Worm (Caenorhabditis elegans) whole organism, young adult: ENCODE data around the gene C08A9.3.
A peak's percentile ranks its signal among the peaks of the same experiment; 100 is the strongest.
"Not testable (repeated sequence)": the region's sequence is repeated elsewhere in the genome, so short reads cannot be mapped to it uniquely, and the experiment has no call there.

ENCODE experiments used
- F10E7.11 ChIP-seq: sonication (generic microtip); optimal IDR thresholded peaks from 2 replicates; lab custom pipeline; 2017; ENCODE audit warnings: mild to moderate bottlenecking, missing genetic modification characterization, moderate library complexity, missing compliant biosample characterization
- F22D6.2 ChIP-seq: sonication (generic microtip); optimal IDR thresholded peaks from 2 replicates; lab custom pipeline; 2016; ENCODE audit warnings: mild to moderate bottlenecking, missing genetic modification characterization, missing compliant biosample characterization
- F37B4.10 ChIP-seq: fragments of 200-800 bp; sonication (Bioruptor generic); IDR thresholded peaks from 2 replicates; pipeline ENCODE4 v1.3.6; 2022; ENCODE audit warnings: missing genetic modification characterization, missing compliant biosample characterization
- F49E8.2 ChIP-seq: sonication (generic microtip); optimal IDR thresholded peaks from 3 replicates; lab custom pipeline; 2017; ENCODE audit warnings: missing genetic modification characterization, mild to moderate bottlenecking, missing compliant biosample characterization, antibody characterized with exemption, moderate library complexity; ENCODE audit not compliant: insufficient read depth
- F52B5.7 ChIP-seq: sonication (generic microtip); optimal IDR thresholded peaks from 2 replicates; lab custom pipeline; 2016; ENCODE audit warnings: mild to moderate bottlenecking, missing genetic modification characterization, missing compliant biosample characterization
- F55B11.4 ChIP-seq: sonication (generic microtip); optimal IDR thresholded peaks from 2 replicates; lab custom pipeline; 2016; ENCODE audit warnings: missing compliant biosample characterization, missing genetic modification characterization, borderline replicate concordance; ENCODE audit not compliant: insufficient read depth
- F57A8.1 ChIP-seq: fragments of 200-800 bp; sonication (Bioruptor generic); optimal IDR thresholded peaks from 2 replicates; lab custom pipeline; 2018; ENCODE audit warnings: mild to moderate bottlenecking, missing genetic modification characterization, moderate library complexity, missing compliant biosample characterization
- T07F8.4 ChIP-seq: sonication (generic microtip); optimal IDR thresholded peaks from 2 replicates; lab custom pipeline; 2016; ENCODE audit warnings: mild to moderate bottlenecking, missing genetic modification characterization, moderate library complexity, missing compliant biosample characterization
- Y53F4B.3 ChIP-seq: fragments of 200-800 bp; sonication (Bioruptor generic); IDR thresholded peaks from 2 replicates; pipeline ENCODE4 v1.3.6; 2022; ENCODE audit warnings: missing genetic modification reagents, missing genetic modification characterization, missing compliant biosample characterization
- Y67H2A.10 ChIP-seq: fragments of 200-800 bp; sonication (Bioruptor generic); conservative IDR thresholded peaks from 2 replicates; pipeline ENCODE4 v1.3.6; 2022; ENCODE audit warnings: missing genetic modification reagents, missing genetic modification characterization, missing compliant biosample characterization
- akir-1 ChIP-seq: fragments of 200-800 bp; sonication (Bioruptor generic); optimal IDR thresholded peaks from 2 replicates; lab custom pipeline; 2018; ENCODE audit warnings: mild to moderate bottlenecking, missing genetic modification characterization, moderate library complexity, missing compliant biosample characterization
- aptf-3 ChIP-seq: fragments of 200-800 bp; sonication (Bioruptor generic); IDR thresholded peaks from 2 replicates; pipeline ENCODE4 v1.3.6; 2022; ENCODE audit warnings: missing genetic modification characterization, missing compliant biosample characterization
- athp-1 ChIP-seq: sonication (generic microtip); optimal IDR thresholded peaks from 2 replicates; lab custom pipeline; 2017; ENCODE audit warnings: mild to moderate bottlenecking, missing genetic modification characterization, missing compliant biosample characterization
- attf-5 ChIP-seq: fragments of 200-800 bp; sonication (Bioruptor generic); optimal IDR thresholded peaks from 2 replicates; lab custom pipeline; 2018; ENCODE audit warnings: mild to moderate bottlenecking, missing genetic modification characterization, missing compliant biosample characterization
- bed-1 ChIP-seq: fragments of 200-800 bp; sonication (Bioruptor generic); IDR thresholded peaks from 2 replicates; pipeline ENCODE4 v1.3.6; 2022; ENCODE audit warnings: missing genetic modification reagents, missing genetic modification characterization, missing compliant biosample characterization
- ccch-3 ChIP-seq: fragments of 200-800 bp; sonication (Bioruptor generic); optimal IDR thresholded peaks from 2 replicates; lab custom pipeline; 2018; ENCODE audit warnings: mild to moderate bottlenecking, missing genetic modification characterization, missing compliant biosample characterization
- cebp-1 ChIP-seq, 2 experiments: fragments of 200-800 bp in 1 of 2; sonication (Bioruptor generic) in 1 of 2; sonication (generic microtip) in 1 of 2; IDR thresholded peaks in 1 of 2; optimal IDR thresholded peaks in 1 of 2; 2 replicates each; pipeline versions ENCODE4 v1.3.6 to Lab custom; 2017 to 2022; ENCODE audit warnings: missing compliant biosample characterization in 2 of 2, missing genetic modification characterization in 2 of 2, mild to moderate bottlenecking in 1 of 2, missing genetic modification reagents in 1 of 2, moderate library complexity in 1 of 2
- ceh-58 ChIP-seq: fragments of 200-800 bp; sonication (Bioruptor generic); IDR thresholded peaks from 2 replicates; pipeline ENCODE4 v1.3.6; 2022; ENCODE audit warnings: missing genetic modification characterization, missing compliant biosample characterization
- ceh-91 ChIP-seq: fragments of 200-800 bp; sonication (Bioruptor generic); IDR thresholded peaks from 2 replicates; pipeline ENCODE4 v1.3.6; 2022; ENCODE audit warnings: missing genetic modification reagents, missing genetic modification characterization, missing compliant biosample characterization
- die-1 ChIP-seq: sonication (generic microtip); optimal IDR thresholded peaks from 2 replicates; lab custom pipeline; 2016; ENCODE audit warnings: missing genotype, mild to moderate bottlenecking, missing genetic modification characterization, missing compliant biosample characterization
- dpl-1 ChIP-seq: fragments of 150-350 bp; optimal IDR thresholded peaks from 2 replicates; lab custom pipeline; 2014; ENCODE audit warnings: missing biosample characterization, missing genetic modification reagents, missing genetic modification characterization
- fkh-3 ChIP-seq: sonication (generic microtip); optimal IDR thresholded peaks from 2 replicates; lab custom pipeline; 2016; ENCODE audit warnings: mild to moderate bottlenecking, missing genetic modification characterization, missing compliant biosample characterization
- hlh-12 ChIP-seq: sonication (generic microtip); optimal IDR thresholded peaks from 2 replicates; lab custom pipeline; 2016; ENCODE audit warnings: missing genetic modification characterization, missing compliant biosample characterization
- hmg-1.2 ChIP-seq: fragments of 200-800 bp; sonication (Bioruptor generic); IDR thresholded peaks from 2 replicates; pipeline ENCODE4 v1.3.6; 2022; ENCODE audit warnings: missing genetic modification reagents, missing genetic modification characterization, missing compliant biosample characterization
- hmg-20 ChIP-seq: fragments of 200-800 bp; sonication (Bioruptor generic); IDR thresholded peaks from 2 replicates; pipeline ENCODE4 v1.3.6; 2022; ENCODE audit warnings: missing genetic modification reagents, missing genetic modification characterization, missing compliant biosample characterization
- lag-1 ChIP-seq: fragments of 200-800 bp; sonication (Bioruptor generic); IDR thresholded peaks from 2 replicates; pipeline ENCODE4 v1.3.6; 2022; ENCODE audit warnings: missing genetic modification reagents, missing genetic modification characterization, missing compliant biosample characterization
- let-607 ChIP-seq, 2 experiments: fragments of 200-800 bp in 1 of 2; sonication (Bioruptor generic) in 1 of 2; sonication (generic microtip) in 1 of 2; optimal IDR thresholded peaks; 2 replicates each; lab custom pipeline; 2016 to 2018; ENCODE audit warnings: mild to moderate bottlenecking in 2 of 2, missing compliant biosample characterization in 2 of 2, missing genetic modification characterization in 2 of 2, moderate library complexity in 2 of 2, missing genotype in 1 of 2
- lin-35 ChIP-seq, 3 experiments: fragments of 150-350 bp in 2 of 3; sonication (generic microtip) in 1 of 3; optimal IDR thresholded peaks; 2 replicates each; lab custom pipeline; 2014 to 2018; ENCODE audit warnings: missing biosample characterization in 3 of 3, missing genetic modification characterization in 3 of 3, missing genetic modification reagents in 3 of 3
- madf-3 ChIP-seq: fragments of 200-800 bp; sonication (Bioruptor generic); IDR thresholded peaks from 2 replicates; pipeline ENCODE4 v1.3.6; 2022; ENCODE audit warnings: missing genetic modification reagents, missing genetic modification characterization, missing compliant biosample characterization
- nfya-1 ChIP-seq: sonication (generic microtip); optimal IDR thresholded peaks from 2 replicates; lab custom pipeline; 2017; ENCODE audit warnings: antibody characterized with exemption, missing compliant biosample characterization, missing genetic modification characterization, borderline replicate concordance; ENCODE audit not compliant: insufficient read depth
- nfyb-1 ChIP-seq: fragments of 200-800 bp; sonication (Bioruptor generic); IDR thresholded peaks from 2 replicates; pipeline ENCODE4 v1.3.6; 2022; ENCODE audit warnings: missing genetic modification reagents, missing genetic modification characterization, missing compliant biosample characterization
- nhr-80 ChIP-seq: sonication (generic microtip); optimal IDR thresholded peaks from 2 replicates; lab custom pipeline; 2016; ENCODE audit warnings: missing genetic modification characterization, missing compliant biosample characterization
- nhr-90 ChIP-seq: sonication (generic microtip); optimal IDR thresholded peaks from 2 replicates; lab custom pipeline; 2016; ENCODE audit warnings: missing genotype, mild to moderate bottlenecking, missing genetic modification characterization, missing compliant biosample characterization
- pha-4 ChIP-seq: fragments of 150-350 bp; sonication (generic microtip); optimal IDR thresholded peaks from 2 replicates; lab custom pipeline; 2014; ENCODE audit warnings: missing biosample characterization, missing genetic modification reagents, missing genetic modification characterization
- rcor-1 ChIP-seq: fragments of 200-800 bp; sonication (Bioruptor generic); IDR thresholded peaks from 2 replicates; pipeline ENCODE4 v1.3.6; 2022; ENCODE audit warnings: missing genetic modification reagents, missing genetic modification characterization, missing compliant biosample characterization
- sea-2 ChIP-seq: fragments of 200-800 bp; sonication (Bioruptor generic); IDR thresholded peaks from 2 replicates; pipeline ENCODE4 v1.3.6; 2022; ENCODE audit warnings: missing genetic modification characterization, missing compliant biosample characterization
- snpc-4 ChIP-seq, 5 experiments: fragments of 150-350 bp in 1 of 5; sonication (generic microtip) in 4 of 5; optimal IDR thresholded peaks; 2 replicates each; lab custom pipeline; 2014 to 2018; ENCODE audit warnings: missing genetic modification characterization in 5 of 5, missing biosample characterization in 3 of 5, antibody characterized with exemption in 2 of 5, mild to moderate bottlenecking in 2 of 5, missing compliant biosample characterization in 2 of 5, missing genotype in 2 of 5, moderate library complexity in 2 of 5, missing genetic modification reagents in 1 of 5
- sptf-2 ChIP-seq: fragments of 200-800 bp; sonication (Bioruptor generic); optimal IDR thresholded peaks from 2 replicates; lab custom pipeline; 2018; ENCODE audit warnings: mild to moderate bottlenecking, missing genetic modification characterization, missing compliant biosample characterization
- zim-3 ChIP-seq: sonication (generic microtip); optimal IDR thresholded peaks from 2 replicates; lab custom pipeline; 2017; ENCODE audit warnings: mild to moderate bottlenecking, missing genetic modification characterization, moderate library complexity, missing compliant biosample characterization

C08A9.3 gene

DNA sequence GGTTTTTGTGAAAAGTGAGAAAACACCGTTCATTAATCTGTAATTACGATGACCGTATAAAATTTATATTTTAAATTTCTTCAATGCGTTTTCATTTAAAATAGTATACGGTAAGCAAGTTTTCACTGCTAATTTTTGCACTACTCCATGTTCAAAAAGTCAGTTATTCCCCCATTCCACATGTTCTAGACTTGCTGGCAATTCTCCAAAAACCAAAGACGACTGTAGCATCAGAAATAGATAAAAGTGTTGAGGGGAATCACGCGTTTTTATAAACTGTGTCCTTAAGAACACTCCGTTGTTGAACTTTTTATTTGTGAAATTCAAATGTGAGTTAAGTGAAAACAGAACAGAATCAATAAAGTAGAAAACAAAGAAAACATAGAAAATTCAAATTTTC lies 42.6 kb upstream of the C08A9.3 start:
- peak; percentile 64 for TF ChIP-seq nhr-80 (tag; lab: Kevin White, UChicago)
- no peak for TF ChIP-seq F37B4.10
- no peak for TF ChIP-seq sea-2 (GFP tag; lab: Robert Waterston, UW)
- TF ChIP-seq fkh-3 (tag; lab: Kevin White, UChicago), result no peak
- TF ChIP-seq madf-3 (GFP tag; lab: Robert Waterston, UW), result no peak
- TF ChIP-seq nhr-90 (tag; lab: Kevin White, UChicago), result peak; percentile 31
- TF ChIP-seq attf-5 (GFP tag; lab: Kevin White, UChicago), result peak; percentile 10
- TF ChIP-seq T07F8.4, result no peak
- TF ChIP-seq lag-1 (GFP tag; lab: Robert Waterston, UW), result no peak
- TF ChIP-seq let-607 (tag; optimal IDR thresholded peaks at IDR 0.05; lab: Kevin White, UChicago), result no peak
- TF ChIP-seq cebp-1 (GFP tag; IDR thresholded peaks at IDR 0.05; lab: Robert Waterston, UW), result no peak
- peak; percentile 60 for TF ChIP-seq cebp-1 (tag; optimal IDR thresholded peaks at IDR 0.05; lab: Kevin White, UChicago)
- 0 out of 2 replicates have a peak, but pooled peaks have one; percentile 61 for TF ChIP-seq nfyb-1 (GFP tag; lab: Robert Waterston, UW)
- TF ChIP-seq ccch-3, result no peak
- TF ChIP-seq F57A8.1 (GFP tag; lab: Kevin White, UChicago), result no peak
- TF ChIP-seq sptf-2 (GFP tag; lab: Kevin White, UChicago), result no peak
- no peak for TF ChIP-seq dpl-1 (GFP tag; lab: Kevin White, UChicago)

DNA sequence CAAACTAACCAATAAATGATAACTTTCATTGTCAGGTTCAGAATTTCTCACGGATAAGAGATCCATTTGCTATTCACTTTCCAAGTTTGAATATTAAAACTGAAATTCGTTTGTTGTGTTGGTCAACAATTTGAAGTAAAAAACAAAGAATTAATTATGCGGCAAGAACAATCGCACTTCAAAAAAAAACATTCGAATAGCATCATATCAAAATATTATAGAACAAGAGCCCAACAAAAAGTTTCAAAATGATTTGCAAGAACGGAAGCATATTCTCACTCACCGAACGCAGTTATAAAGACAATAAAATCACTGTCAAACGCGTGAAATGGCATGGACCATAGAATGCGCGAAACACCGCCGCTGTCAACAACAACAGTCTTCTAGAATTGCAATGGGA lies 41.3 kb upstream of the C08A9.3 start, which contains the start of gene K09E3.7:
TSS of gene K09E3.7 (minus strand) at position 101 of the 400 bp plus-strand sequence.
- no peak for TF ChIP-seq akir-1 (GFP tag; lab: Kevin White, UChicago)
- no peak for TF ChIP-seq dpl-1 (GFP tag; lab: Kevin White, UChicago)

DNA sequence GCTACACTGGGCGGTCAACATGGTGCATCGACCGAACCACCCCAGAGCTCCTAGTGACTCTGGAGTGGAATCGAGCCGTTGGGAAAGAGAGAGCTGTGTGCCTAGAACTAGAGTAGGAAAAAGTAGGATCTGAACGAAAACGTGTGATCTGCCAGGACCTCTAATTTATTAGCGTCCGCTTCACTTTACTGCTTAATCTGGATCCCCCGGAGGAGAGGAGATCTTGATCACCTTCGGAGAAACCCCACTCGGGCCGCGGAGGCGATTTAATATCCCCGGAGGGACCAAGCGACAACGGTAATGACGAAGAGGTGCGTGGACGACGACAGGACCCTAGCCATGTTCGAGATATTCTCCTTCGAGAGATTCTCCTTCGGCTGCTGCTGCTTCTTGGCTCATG lies 24.3 kb upstream of the C08A9.3 start, which contains the start of gene K09E3.2:
TSS of gene K09E3.2 (plus strand) at position 301 of the 400 bp plus-strand sequence.
- TF ChIP-seq ceh-91 (GFP tag; lab: Robert Waterston, UW); die-1 (tag; lab: Kevin White, UChicago); fkh-3 (tag; lab: Kevin White, UChicago): not testable (repeated sequence)

DNA sequence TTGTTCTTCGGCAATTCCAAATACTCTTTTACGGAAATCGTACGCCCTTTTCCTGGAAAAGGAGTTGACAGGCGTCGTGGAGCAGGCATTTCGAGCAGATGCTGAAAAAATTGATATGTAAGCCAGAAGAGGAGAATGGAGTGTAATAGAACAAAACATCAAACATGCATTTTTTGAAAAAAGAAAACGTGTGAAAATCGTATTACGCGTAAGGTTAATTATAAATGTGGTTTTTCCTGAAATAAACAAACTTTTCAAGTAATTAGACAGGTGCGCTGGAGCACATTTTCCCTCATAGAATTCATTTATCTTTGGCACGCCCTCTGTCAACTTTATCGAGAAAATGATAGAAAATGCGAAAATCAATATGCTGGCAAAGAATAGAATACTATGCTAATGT lies 22.0 kb upstream of the C08A9.3 start, which contains the start of gene lido-6:
TSS of gene lido-6 (minus strand) at position 101 of the 400 bp plus-strand sequence.
- TF ChIP-seq madf-3 (GFP tag; lab: Robert Waterston, UW) (no peak), F37B4.10 (no peak), aptf-3 (GFP tag; lab: Robert Waterston, UW) (no peak), F10E7.11 (tag; lab: Kevin White, UChicago) (no peak), F22D6.2 (tag; lab: Kevin White, UChicago) (no peak), F55B11.4 (tag; lab: Kevin White, UChicago) (no peak)

DNA sequence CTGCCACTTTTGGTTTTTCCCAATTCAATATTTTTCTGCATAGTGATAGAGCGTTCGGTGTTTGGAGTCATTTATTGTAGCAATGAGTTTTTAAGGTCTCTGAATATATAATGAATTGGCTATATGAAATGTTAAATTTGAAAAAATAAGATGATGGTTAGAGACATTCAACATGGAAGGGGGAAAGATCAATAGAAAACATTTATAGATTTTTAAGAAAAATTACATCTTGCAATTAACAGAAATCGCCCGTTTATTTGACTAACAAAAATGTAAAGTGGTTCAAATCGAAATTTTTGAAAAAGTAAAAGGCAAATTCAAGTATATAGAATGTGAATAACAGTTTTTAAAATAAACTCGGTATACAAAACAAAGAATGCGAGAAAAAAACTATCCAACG lies 17.5 kb upstream of the C08A9.3 start, which contains the start of gene lido-5:
TSS of gene lido-5 (minus strand) at position 101 of the 400 bp plus-strand sequence.
- TF ChIP-seq Y67H2A.10 (GFP tag; lab: Robert Waterston, UW) (no peak), rcor-1 (no peak), lin-35 (GFP tag; optimal IDR thresholded peaks at IDR 0.05; lab: Kevin White, UChicago) (no peak), hlh-12 (tag; lab: Kevin White, UChicago) (no peak), nfya-1 (no peak), F52B5.7 (tag; lab: Kevin White, UChicago) (no peak), F49E8.2 (tag; lab: Kevin White, UChicago) (no peak), snpc-4 (GFP tag; optimal IDR thresholded peaks at IDR 0.05; lab: Kevin White, UChicago) (no peak), snpc-4 (tag; optimal IDR thresholded peaks at IDR 0.05; lab: Kevin White, UChicago) (no peak), ceh-58 (GFP tag; lab: Robert Waterston, UW) (no peak), ceh-91 (GFP tag; lab: Robert Waterston, UW) (no peak), bed-1 (GFP tag; lab: Robert Waterston, UW) (no peak), hmg-1.2 (no peak), madf-3 (GFP tag; lab: Robert Waterston, UW) (no peak), hmg-20 (GFP tag; lab: Robert Waterston, UW) (no peak), Y53F4B.3 (GFP tag; lab: Robert Waterston, UW) (no peak), zim-3 (tag; lab: Kevin White, UChicago) (no peak), athp-1 (tag; lab: Kevin White, UChicago) (no peak), pha-4 (no peak), fkh-3 (tag; lab: Kevin White, UChicago) (no peak)
